Worm (Caenorhabditis elegans) whole organism, L3 larva: Measurements from ENCODE around the gene F01F1.15.

Experiments used
- ama-1 ChIP-seq: fragments of 150-350 bp; optimal IDR thresholded peaks from 2 replicates; lab custom pipeline; 2018
- ceh-82 ChIP-seq: fragments of 150-350 bp; optimal IDR thresholded peaks from 2 replicates; lab custom pipeline; 2014; ENCODE audit warnings: missing biosample characterization, missing genetic modification characterization
- daf-12 ChIP-seq: fragments of 150-350 bp; optimal IDR thresholded peaks from 2 replicates; lab custom pipeline; 2014; ENCODE audit warnings: missing biosample characterization, missing genetic modification reagents, missing genetic modification characterization
- elt-1 ChIP-seq: fragments of 150-350 bp; optimal IDR thresholded peaks from 2 replicates; lab custom pipeline; 2014; ENCODE audit warnings: missing biosample characterization, missing genetic modification characterization
- elt-2 ChIP-seq: sonication (generic microtip); optimal IDR thresholded peaks from 2 replicates; lab custom pipeline; 2016; ENCODE audit warnings: missing genetic modification reagents, mild to moderate bottlenecking, missing genetic modification characterization, missing compliant biosample characterization
- lin-39 ChIP-seq: fragments of 150-350 bp; optimal IDR thresholded peaks from 2 replicates; lab custom pipeline; 2018; ENCODE audit warnings: missing biosample characterization, missing genetic modification reagents, missing genetic modification characterization
- nhr-11 ChIP-seq: fragments of 150-350 bp; optimal IDR thresholded peaks from 2 replicates; lab custom pipeline; 2014; ENCODE audit warnings: missing biosample characterization, missing genetic modification characterization
- nhr-12 ChIP-seq: fragments of 150-350 bp; optimal IDR thresholded peaks from 2 replicates; lab custom pipeline; 2014; ENCODE audit warnings: missing biosample characterization, missing genetic modification characterization
- nhr-237 ChIP-seq: fragments of 150-350 bp; optimal IDR thresholded peaks from 2 replicates; lab custom pipeline; 2014; ENCODE audit warnings: missing biosample characterization, missing genetic modification characterization
- snpc-4 ChIP-seq: fragments of 150-350 bp; optimal IDR thresholded peaks from 2 replicates; lab custom pipeline; 2014; ENCODE audit warnings: missing biosample characterization, missing genetic modification characterization
- unc-39 ChIP-seq: sonication (generic microtip); optimal IDR thresholded peaks from 4 replicates; lab custom pipeline; 2017; ENCODE audit warnings: missing biosample characterization, missing genetic modification characterization

DNA sequence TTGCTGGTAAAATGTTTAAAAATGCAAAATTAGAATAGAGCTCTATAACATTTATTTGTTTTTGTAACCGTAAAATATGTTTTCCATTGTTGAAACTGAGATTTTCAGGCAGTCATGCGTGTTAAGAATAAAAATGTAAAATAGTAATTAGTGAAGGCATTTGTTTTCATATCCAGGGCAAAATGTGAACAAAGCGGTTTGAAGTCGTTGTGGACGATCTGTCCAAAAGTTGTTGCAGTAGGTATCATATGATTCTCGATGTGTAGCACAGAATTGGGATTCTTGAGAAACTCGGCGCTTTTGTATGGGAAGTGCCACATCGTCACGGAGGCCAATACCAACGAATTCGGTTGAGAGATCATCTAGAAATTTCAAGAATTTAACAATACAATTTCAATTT lies 13.0 kb upstream of the F01F1.15 start:
- TF ChIP-seq nhr-11 (tag; lab: Kevin White, UChicago) (no peak), nhr-12 (no peak), lin-39 (tag; lab: Kevin White, UChicago) (no peak), nhr-237 (tag; lab: Kevin White, UChicago) (no peak), ceh-82 (no peak), snpc-4 (tag; lab: Kevin White, UChicago) (no peak), unc-39 (tag; lab: Kevin White, UChicago) (no peak), elt-2 (tag; lab: Kevin White, UChicago) (no peak), ama-1 (lab: Kevin White, UChicago) (peak; percentile 17), daf-12 (tag; lab: Kevin White, UChicago) (no peak), elt-1 (tag; lab: Kevin White, UChicago) (no peak)
